Worm (Caenorhabditis elegans) whole organism, midembryonic: Measurements from ENCODE around the gene usp-50.
"Not testable (repeated sequence)": the region's sequence is repeated elsewhere in the genome, so short reads cannot be mapped to it uniquely, and the experiment has no call there.

Experiments
- T22C8.4 ChIP-seq: fragments of 200-800 bp; sonication (Bioruptor generic); IDR thresholded peaks from 2 replicates; pipeline ENCODE4 v1.3.6; 2022; ENCODE audit warnings: missing genetic modification characterization, missing compliant biosample characterization
- cog-1 ChIP-seq: sonication (generic microtip); optimal IDR thresholded peaks from 2 replicates; lab custom pipeline; 2016; ENCODE audit warnings: missing genetic modification characterization, missing compliant biosample characterization
- flt-1 ChIP-seq: fragments of 200-800 bp; sonication (Bioruptor generic); IDR thresholded peaks from 2 replicates; pipeline ENCODE4 v1.3.6; 2022; ENCODE audit warnings: missing genetic modification characterization, missing compliant biosample characterization
- klf-2 ChIP-seq: fragments of 200-800 bp; sonication (Bioruptor generic); conservative IDR thresholded peaks from 2 replicates; pipeline ENCODE4 v1.3.6; 2022; ENCODE audit warnings: missing genetic modification reagents, missing genetic modification characterization, missing compliant biosample characterization
- med-1 ChIP-seq: sonication (generic microtip); optimal IDR thresholded peaks from 2 replicates; lab custom pipeline; 2017; ENCODE audit warnings: missing genetic modification characterization, mild to moderate bottlenecking, missing compliant biosample characterization, antibody characterized with exemption, missing genetic modification reagents; ENCODE audit not compliant: insufficient read depth
- ref-1 ChIP-seq: fragments of 200-800 bp; sonication (Bioruptor generic); conservative IDR thresholded peaks from 2 replicates; pipeline ENCODE4 v1.3.6; 2022; ENCODE audit warnings: missing genetic modification reagents, missing genetic modification characterization, missing compliant biosample characterization
- tab-1 ChIP-seq: fragments of 200-800 bp; sonication (Bioruptor generic); IDR thresholded peaks from 2 replicates; pipeline ENCODE4 v1.3.6; 2022; ENCODE audit warnings: missing genetic modification characterization, missing compliant biosample characterization
- ztf-23 ChIP-seq: fragments of 200-800 bp; sonication (Bioruptor generic); IDR thresholded peaks from 2 replicates; pipeline ENCODE4 v1.3.6; 2022; ENCODE audit warnings: missing genetic modification reagents, missing genetic modification characterization, missing compliant biosample characterization
- ztf-29 ChIP-seq: fragments of 200-800 bp; sonication (Bioruptor generic); IDR thresholded peaks from 2 replicates; pipeline ENCODE4 v1.3.6; 2022; ENCODE audit warnings: missing genetic modification reagents, missing genetic modification characterization, missing compliant biosample characterization

- not testable (repeated sequence) for TF ChIP-seq ztf-29 (GFP tag; lab: Robert Waterston, UW); T22C8.4 (GFP tag; lab: Robert Waterston, UW); tab-1; ref-1 (GFP tag; lab: Robert Waterston, UW); flt-1 (GFP tag; lab: Robert Waterston, UW); ztf-23; klf-2 (GFP tag; lab: Robert Waterston, UW); cog-1 (tag; lab: Kevin White, UChicago); med-1
Measured at ce11 chrV:17893959-17894358, 30.8 kb upstream of the usp-50 start, which contains the start of gene C06H5.11.
